Fruit fly (Drosophila melanogaster): Measurements from ENCODE around the gene LanB2.

dm6 chr3L:9601225-9601624 is 13.5 kb upstream of the LanB2 start, which contains the start of the genes CG3088 and CG3306:
- TF ChIP-seq CG7368 (GFP tag; optimal IDR thresholded peaks at IDR 0.05) (no peak), Lpt (GFP tag; optimal IDR thresholded peaks at IDR 0.05) (no peak), cyc (GFP tag; optimal IDR thresholded peaks at IDR 0.05) (no peak), acj6 (GFP tag; optimal IDR thresholded peaks at IDR 0.05) (no peak), CG11294 (GFP tag; IDR thresholded peaks at IDR 0.05) (no peak), Hr4 (GFP tag; optimal IDR thresholded peaks at IDR 0.05) (no peak), vri (GFP tag; optimal IDR thresholded peaks at IDR 0.05) (no peak), Hr39 (GFP tag; optimal IDR thresholded peaks at IDR 0.05) (no peak), Eip78C (GFP tag) (no peak), CG4318 (GFP tag; optimal IDR thresholded peaks at IDR 0.05) (no peak), Ets21C (GFP tag; optimal IDR thresholded peaks at IDR 0.05) (no peak), esn (GFP tag; optimal IDR thresholded peaks at IDR 0.05) (no peak)
